Worm (Caenorhabditis elegans): ENCODE results near the gene K07H8.7.

K07H8.7 gene

ce11 chrIV:8286352-8286751 is 26.5 kb upstream of the K07H8.7 start, which contains the start of gene K07H8.9 (continued):
- TF ChIP-seq ceh-27 (GFP tag; optimal IDR thresholded peaks at IDR 0.05) = no peak
- TF ChIP-seq B0336.3 (GFP tag; IDR thresholded peaks at IDR 0.05) = peak; percentile 33; the same call in 1 of the 2 replicates
- no peak for TF ChIP-seq pha-4 (tag; optimal IDR thresholded peaks at IDR 0.05)
- no peak for TF ChIP-seq sdz-38 (tag; optimal IDR thresholded peaks at IDR 0.05)
- TF ChIP-seq him-1 (tag; optimal IDR thresholded peaks at IDR 0.05) = peak; percentile 31
- no peak for TF ChIP-seq F37B4.10 (GFP tag; IDR thresholded peaks at IDR 0.05)
- no peak for TF ChIP-seq bed-2 (GFP tag; IDR thresholded peaks at IDR 0.05)
- no peak for TF ChIP-seq aptf-2 (GFP tag; conservative IDR thresholded peaks at IDR 0.05)
- no peak for TF ChIP-seq C17E4.6 (GFP tag; IDR thresholded peaks at IDR 0.05)
- no peak for TF ChIP-seq rpc-1 (optimal IDR thresholded peaks at IDR 0.05)
- no peak for TF ChIP-seq rpc-1 (tag; optimal IDR thresholded peaks at IDR 0.05)
- no peak for TF ChIP-seq mcd-1 (GFP tag; IDR thresholded peaks at IDR 0.05)
- no peak for TF ChIP-seq F39B2.1 (GFP tag; IDR thresholded peaks at IDR 0.05)
- TF ChIP-seq hmg-20 (GFP tag; IDR thresholded peaks at IDR 0.05) = no peak
- no peak for TF ChIP-seq K11D2.4 (GFP tag; IDR thresholded peaks at IDR 0.05)
- no peak for TF ChIP-seq lir-1 (GFP tag; conservative IDR thresholded peaks at IDR 0.05)
- TF ChIP-seq snpc-1.3 (tag; optimal IDR thresholded peaks at IDR 0.05; ENCODE audit: insufficient read depth) = no peak
- TF ChIP-seq hsf-1 (GFP tag; IDR thresholded peaks at IDR 0.05) = peak; percentile 57; the same call in 1 of the 2 replicates
- TF ChIP-seq egl-44 (GFP tag; IDR thresholded peaks at IDR 0.05) = no peak
- TF ChIP-seq die-1 (tag; optimal IDR thresholded peaks at IDR 0.05) = no peak
- TF ChIP-seq nhr-80 (tag; optimal IDR thresholded peaks at IDR 0.05) = no peak
- TF ChIP-seq Y53F4B.3 (GFP tag; IDR thresholded peaks at IDR 0.05) = no peak
- no peak for TF ChIP-seq hlh-12 (tag; optimal IDR thresholded peaks at IDR 0.05)
- 0 out of 2 replicates have a peak, but pooled peaks have one; percentile 16 for TF ChIP-seq attf-6 (GFP tag; IDR thresholded peaks at IDR 0.05)
- no peak for TF ChIP-seq gei-17 (GFP tag; optimal IDR thresholded peaks at IDR 0.05)
- TF ChIP-seq bed-1 (GFP tag; IDR thresholded peaks at IDR 0.05) = no peak

- TF ChIP-seq mcd-1 (GFP tag; IDR thresholded peaks at IDR 0.05) (no peak), fkh-3 (tag; optimal IDR thresholded peaks at IDR 0.05) (no peak), F37B4.10 (GFP tag; IDR thresholded peaks at IDR 0.05) (no peak), ztf-6 (GFP tag; IDR thresholded peaks at IDR 0.05) (no peak), dpff-1 (tag; optimal IDR thresholded peaks at IDR 0.05) (no peak), hmg-1.2 (GFP tag; IDR thresholded peaks at IDR 0.05) (no peak), F52B5.7 (tag; optimal IDR thresholded peaks at IDR 0.05) (no peak), ceh-58 (GFP tag; IDR thresholded peaks at IDR 0.05) (no peak), Y53F4B.3 (GFP tag; IDR thresholded peaks at IDR 0.05) (no peak), F22D6.2 (tag; optimal IDR thresholded peaks at IDR 0.05) (no peak), ceh-79 (tag; optimal IDR thresholded peaks at IDR 0.05) (no peak), B0261.1 (tag; optimal IDR thresholded peaks at IDR 0.05) (no peak), attf-5 (GFP tag; optimal IDR thresholded peaks at IDR 0.05) (no peak), C17E4.6 (GFP tag; IDR thresholded peaks at IDR 0.05) (no peak), chd-7 (tag; optimal IDR thresholded peaks at IDR 0.05) (no peak), unc-130 (GFP tag; optimal IDR thresholded peaks at IDR 0.05) (no peak), ztf-3 (GFP tag; optimal IDR thresholded peaks at IDR 0.05) (no peak)
These were observed 23.4 kb upstream of the K07H8.7 start for ce11 chrIV:8283214-8283613.

- TF ChIP-seq him-1 (tag; optimal IDR thresholded peaks at IDR 0.05) (no peak), let-607 (tag; optimal IDR thresholded peaks at IDR 0.05) (no peak), sptf-2 (GFP tag; optimal IDR thresholded peaks at IDR 0.05) (no peak), mcd-1 (GFP tag; IDR thresholded peaks at IDR 0.05) (no peak)
These were observed 16.8 kb upstream of the K07H8.7 start, which contains the start of gene K07H8.12 for ce11 chrIV:8276609-8277008. Gene K07H8.12, minus strand, starts transcription at chrIV:8276709.

Data from whole organism, young adult.